Fruit fly (Drosophila melanogaster): ENCODE results near the gene dpr4.

DNA sequence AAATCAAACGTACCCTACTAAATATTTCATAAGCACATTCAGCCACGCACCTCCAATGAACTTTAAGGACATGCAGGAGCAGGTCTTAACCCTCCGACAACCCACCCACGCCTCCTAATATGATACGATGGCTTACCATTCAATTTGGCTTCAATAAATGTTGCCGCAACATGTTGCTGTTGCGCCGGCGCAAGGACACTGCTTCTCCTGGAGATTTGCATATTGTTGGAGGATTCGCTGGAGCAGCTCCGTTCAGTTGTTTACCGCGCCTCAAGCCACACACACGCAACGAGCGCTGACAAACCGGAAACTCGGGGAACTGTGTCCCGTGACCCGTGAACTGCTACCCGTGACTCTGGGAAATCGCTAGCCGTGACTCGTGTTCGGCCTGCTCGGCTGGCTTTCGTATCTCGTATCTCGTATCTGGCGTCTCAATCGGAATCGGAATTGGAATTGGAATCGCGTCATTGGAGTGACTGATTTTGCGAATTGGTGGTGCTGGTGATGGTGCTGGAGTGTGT is 43.0 kb downstream of the dpr4 start, which contains the start of gene dpr5:
- TF ChIP-seq Sox15 (GFP tag; optimal IDR thresholded peaks at IDR 0.05) = no peak
- no peak for TF ChIP-seq Hr39 (GFP tag; optimal IDR thresholded peaks at IDR 0.05)
- TF ChIP-seq OdsH (GFP tag; optimal IDR thresholded peaks at IDR 0.05) = no peak
- TF ChIP-seq lz (GFP tag; optimal IDR thresholded peaks at IDR 0.05) = no peak
- TF ChIP-seq Ets21C (GFP tag; optimal IDR thresholded peaks at IDR 0.05) = no peak
- no peak for TF ChIP-seq CG6854 (GFP tag; optimal IDR thresholded peaks at IDR 0.05)
- no peak for TF ChIP-seq CG32006 (GFP tag; optimal IDR thresholded peaks at IDR 0.05)
- TF ChIP-seq fkh (GFP tag; optimal IDR thresholded peaks at IDR 0.05) = no peak
- TF ChIP-seq Smox (GFP tag; optimal IDR thresholded peaks at IDR 0.05) = no peak
- TF ChIP-seq CG4318 (GFP tag; optimal IDR thresholded peaks at IDR 0.05) = no peak
- TF ChIP-seq salr (GFP tag; optimal IDR thresholded peaks at IDR 0.05) = no peak
- TF ChIP-seq ss (GFP tag; optimal IDR thresholded peaks at IDR 0.05) = no peak
- TF ChIP-seq dac (GFP tag; optimal IDR thresholded peaks at IDR 0.05) = no peak
- TF ChIP-seq achi (GFP tag; optimal IDR thresholded peaks at IDR 0.05) = no peak

Data from whole organism, prepupa.